Worm (Caenorhabditis elegans): ENCODE results near the gene W09D10.5.

W09D10.5 gene

ce11 chrIII:10706972-10707438, 4.3 kb downstream of the W09D10.5 start, which contains the start of the genes Y39A1A.21 and Y39A1A.22 (continued):
- TF ChIP-seq athp-1 (tag; optimal IDR thresholded peaks at IDR 0.05) = no peak
- no peak for TF ChIP-seq T07F8.4 (tag; optimal IDR thresholded peaks at IDR 0.05)
- no peak for TF ChIP-seq ztf-22 (GFP tag; optimal IDR thresholded peaks at IDR 0.05)
- peak; percentile 59 for TF ChIP-seq tbp1 (GFP tag; optimal IDR thresholded peaks at IDR 0.05)
- TF ChIP-seq lin-35 (GFP tag; optimal IDR thresholded peaks at IDR 0.05) = peak in 1 of 3 experiments; percentile 78
- TF ChIP-seq K12H6.12 (tag; optimal IDR thresholded peaks at IDR 0.05) = peak; percentile 11
- TF ChIP-seq T26A5.8 (tag; optimal IDR thresholded peaks at IDR 0.05) = no peak
- TF ChIP-seq tbx-9 (tag; optimal IDR thresholded peaks at IDR 0.05; ENCODE audit: borderline replicate concordance) = no peak
- peak; percentile 74; the same call in 1 of the 2 replicates for TF ChIP-seq ekl-4 (GFP tag; IDR thresholded peaks at IDR 0.05)
- TF ChIP-seq mxl-1 (tag; optimal IDR thresholded peaks at IDR 0.05) = no peak
- TF ChIP-seq nhr-179 (tag; optimal IDR thresholded peaks at IDR 0.05) = no peak
- peak; percentile 74 for TF ChIP-seq hmg-20 (GFP tag; IDR thresholded peaks at IDR 0.05)
- no peak for TF ChIP-seq F52B5.7 (tag; optimal IDR thresholded peaks at IDR 0.05)
- peak in 1 of 2 experiments; percentile 26 for TF ChIP-seq let-607 (tag; optimal IDR thresholded peaks at IDR 0.05)
- TF ChIP-seq hsf-1 (GFP tag; IDR thresholded peaks at IDR 0.05) = 0 out of 2 replicates have a peak, but pooled peaks have one; percentile 37
- no peak for TF ChIP-seq aptf-3 (GFP tag; IDR thresholded peaks at IDR 0.05)
- TF ChIP-seq nfya-2 (GFP tag; IDR thresholded peaks at IDR 0.05) = no peak
- no peak for TF ChIP-seq F10E7.11 (tag; optimal IDR thresholded peaks at IDR 0.05)
- peak; percentile 37 for TF ChIP-seq repo-1 (tag; optimal IDR thresholded peaks at IDR 0.05)
- TF ChIP-seq ets-4 (GFP tag; optimal IDR thresholded peaks at IDR 0.05) = no peak
- TF ChIP-seq nhr-27 (tag; optimal IDR thresholded peaks at IDR 0.05) = no peak
- no peak for TF ChIP-seq B0035.1 (tag; optimal IDR thresholded peaks at IDR 0.05)
- TF ChIP-seq snpc-1.1 (tag; optimal IDR thresholded peaks at IDR 0.05; ENCODE audit: insufficient read depth) = no peak
- peak; percentile 58; the same call in 1 of the 2 replicates for TF ChIP-seq B0019.2 (GFP tag; conservative IDR thresholded peaks at IDR 0.05)
- peak; percentile 69 for TF ChIP-seq tlf-1 (GFP tag; optimal IDR thresholded peaks at IDR 0.05)
- TF ChIP-seq mel-28 (tag; optimal IDR thresholded peaks at IDR 0.05; ENCODE audit: borderline replicate concordance) = no peak
- no peak for TF ChIP-seq C17E4.6 (GFP tag; IDR thresholded peaks at IDR 0.05)
- TF ChIP-seq zim-3 (tag; optimal IDR thresholded peaks at IDR 0.05) = no peak
- TF ChIP-seq ama-1 (optimal IDR thresholded peaks at IDR 0.05) = no peak
- TF ChIP-seq ama-1 (GFP tag; optimal IDR thresholded peaks at IDR 0.05) = no peak
- peak; percentile 28 for TF ChIP-seq efl-1 (GFP tag; optimal IDR thresholded peaks at IDR 0.05)
- TF ChIP-seq madf-3 (GFP tag; IDR thresholded peaks at IDR 0.05) = 0 out of 2 replicates have a peak, but pooled peaks have one; percentile 43
- peak; percentile 56 for TF ChIP-seq snpc-3.4 (tag; optimal IDR thresholded peaks at IDR 0.05)
- TF ChIP-seq C06A6.2 (GFP tag; conservative IDR thresholded peaks at IDR 0.05) = peak; percentile 37; the same call in 1 of the 2 replicates
- peak; percentile 87 for TF ChIP-seq dox-1 (GFP tag; IDR thresholded peaks at IDR 0.05)
- TF ChIP-seq Y79H2A.3 (GFP tag; conservative IDR thresholded peaks at IDR 0.05) = no peak
- 0 out of 2 replicates have a peak, but pooled peaks have one; percentile 14 for TF ChIP-seq Y56A3A.18 (GFP tag; IDR thresholded peaks at IDR 0.05)
- TF ChIP-seq egl-44 (GFP tag; IDR thresholded peaks at IDR 0.05) = peak; percentile 65; the same call in 1 of the 2 replicates
- TF ChIP-seq rpc-1 (optimal IDR thresholded peaks at IDR 0.05) = no peak
- no peak for TF ChIP-seq rpc-1 (tag; optimal IDR thresholded peaks at IDR 0.05)
- peak; percentile 50; the same call in 1 of the 2 replicates for TF ChIP-seq ztf-6 (GFP tag; IDR thresholded peaks at IDR 0.05)
- TF ChIP-seq B0336.3 (GFP tag; IDR thresholded peaks at IDR 0.05) = peak; percentile 70
- peak; percentile 88 for TF ChIP-seq nfyb-1 (GFP tag; IDR thresholded peaks at IDR 0.05)
- TF ChIP-seq somi-1 (GFP tag; optimal IDR thresholded peaks at IDR 0.05) = no peak
- TF ChIP-seq ceh-91 (GFP tag; IDR thresholded peaks at IDR 0.05) = peak; percentile 65
- 0 out of 2 replicates have a peak, but pooled peaks have one; percentile 31 for TF ChIP-seq attf-3 (GFP tag; conservative IDR thresholded peaks at IDR 0.05)
- no peak for TF ChIP-seq cebp-1 (GFP tag; IDR thresholded peaks at IDR 0.05)
- TF ChIP-seq cebp-1 (tag; optimal IDR thresholded peaks at IDR 0.05) = peak; percentile 83
- peak; percentile 57 for TF ChIP-seq ceh-27 (GFP tag; optimal IDR thresholded peaks at IDR 0.05)

All from whole organism, young adult.